Fruit fly (Drosophila melanogaster): ENCODE measurements around the gene Gld2.

dm6 chr3R:22198928-22199327 lies 12.7 kb upstream of the Gld2 start:
- TF ChIP-seq EcR (GFP tag; optimal IDR thresholded peaks at IDR 0.05) (no peak), CG8159 (tag; optimal IDR thresholded peaks at IDR 0.05) (no peak), CG34367 (tag; optimal IDR thresholded peaks at IDR 0.05) (no peak), fd96Ca (GFP tag; IDR thresholded peaks at IDR 0.05) (no peak)
